Fruit fly (Drosophila melanogaster): ENCODE results near the gene Sec71.

DNA sequence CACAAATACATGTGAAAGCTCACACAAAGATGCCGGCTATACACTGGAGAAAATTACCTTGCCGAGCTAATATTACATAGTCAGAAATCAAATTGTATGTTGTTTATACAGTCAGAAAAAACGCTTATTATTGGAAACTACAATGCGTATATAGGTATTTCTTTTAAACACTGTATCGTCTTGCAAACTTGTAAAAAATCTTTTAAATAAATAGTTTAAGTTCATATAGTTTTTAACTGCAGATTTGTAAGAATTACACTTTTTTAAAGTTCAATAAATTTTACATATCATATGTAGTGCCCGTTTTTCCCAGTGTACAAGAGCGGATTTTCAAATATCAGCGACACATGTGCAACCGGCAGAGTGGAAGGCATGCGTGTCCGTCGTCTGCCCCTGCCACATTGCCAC, 46.4 kb downstream of the Sec71 start:
- peak; percentile 22 for TF ChIP-seq CG1620 (GFP tag; optimal IDR thresholded peaks at IDR 0.05)
- TF ChIP-seq CG12768 (GFP tag; optimal IDR thresholded peaks at IDR 0.05) = no peak
- TF ChIP-seq CG14711 (tag; optimal IDR thresholded peaks at IDR 0.05) = peak; percentile 40
- peak; percentile 31 for TF ChIP-seq CG7101 (tag; optimal IDR thresholded peaks at IDR 0.05)

All from whole organism, adult.